Fruit fly (Drosophila melanogaster) whole organism, embryonic: Measurements from ENCODE around the gene CG14420.

Experiments used
- Asciz ChIP-seq: fragments of 200-800 bp; sonication (Bioruptor generic); optimal IDR thresholded peaks from 2 replicates; lab custom pipeline; 2017; ENCODE audit warnings: missing biosample characterization, mild to moderate bottlenecking, missing genetic modification characterization, missing genetic modification reagents
- B-H1 ChIP-seq: fragments of 200-800 bp; sonication (Bioruptor generic); IDR thresholded peaks from 3 replicates; pipeline ENCODE4 v1.3.6; 2022; ENCODE audit warnings: missing biosample characterization, missing genetic modification characterization
- BEAF-32 ChIP-seq: fragments of 200-800 bp; sonication (Bioruptor generic); optimal IDR thresholded peaks from 3 replicates; lab custom pipeline; 2017; ENCODE audit warnings: missing biosample characterization, missing genetic modification characterization, mild to moderate bottlenecking, moderate library complexity, missing genetic modification reagents
- Bdp1 ChIP-seq: fragments of 200-800 bp; sonication (Bioruptor generic); optimal IDR thresholded peaks from 3 replicates; lab custom pipeline; 2016; ENCODE audit warnings: missing biosample characterization, missing genetic modification characterization
- CG10267 ChIP-seq: fragments of 200-800 bp; sonication (Bioruptor generic); optimal IDR thresholded peaks from 2 replicates; lab custom pipeline; 2018; ENCODE audit warnings: missing biosample characterization, mild to moderate bottlenecking, missing genetic modification characterization, moderate library complexity
- CG10274 ChIP-seq: fragments of 200-800 bp; sonication (Bioruptor generic); optimal IDR thresholded peaks from 3 replicates; lab custom pipeline; 2017; ENCODE audit warnings: missing biosample characterization, mild to moderate bottlenecking, missing genetic modification characterization
- CG10321 ChIP-seq: fragments of 200-800 bp; sonication (Bioruptor generic); IDR thresholded peaks from 2 replicates; pipeline ENCODE4 v1.3.6; 2022; ENCODE audit warnings: missing biosample characterization, missing genetic modification characterization
- CG10654 ChIP-seq: fragments of 200-800 bp; sonication (Bioruptor generic); optimal IDR thresholded peaks from 2 replicates; lab custom pipeline; 2016; ENCODE audit warnings: missing biosample characterization, missing genetic modification characterization
- CG10959 ChIP-seq: fragments of 200-800 bp; sonication (Bioruptor generic); IDR thresholded peaks from 2 replicates; pipeline ENCODE4 v1.3.6; 2022; ENCODE audit warnings: missing biosample characterization, missing genetic modification characterization
- CG11093 ChIP-seq: fragments of 200-800 bp; sonication (Bioruptor generic); IDR thresholded peaks from 3 replicates; pipeline ENCODE4 v1.3.6; 2022; ENCODE audit warnings: missing biosample characterization, missing genetic modification characterization
- CG11398 ChIP-seq: fragments of 200-800 bp; sonication (Bioruptor generic); optimal IDR thresholded peaks from 2 replicates; lab custom pipeline; 2016; ENCODE audit warnings: missing biosample characterization, missing genetic modification characterization
- CG12299 ChIP-seq: fragments of 200-800 bp; sonication (Bioruptor generic); optimal IDR thresholded peaks from 2 replicates; lab custom pipeline; 2018; ENCODE audit warnings: missing biosample characterization, mild to moderate bottlenecking, missing genetic modification characterization
- CG12391 ChIP-seq: fragments of 200-800 bp; sonication (Bioruptor generic); optimal IDR thresholded peaks from 3 replicates; lab custom pipeline; 2018; ENCODE audit warnings: missing biosample characterization, mild to moderate bottlenecking, missing genetic modification characterization, moderate library complexity
- CG13296 ChIP-seq: fragments of 200-800 bp; sonication (Bioruptor generic); optimal IDR thresholded peaks from 3 replicates; lab custom pipeline; 2018; ENCODE audit warnings: missing biosample characterization, mild to moderate bottlenecking, missing genetic modification characterization
- CG16863 ChIP-seq: fragments of 200-800 bp; sonication (Bioruptor generic); optimal IDR thresholded peaks from 3 replicates; lab custom pipeline; 2016; ENCODE audit warnings: missing biosample characterization, missing genetic modification characterization
- CG17361 ChIP-seq: fragments of 200-800 bp; sonication (Bioruptor generic); IDR thresholded peaks from 3 replicates; pipeline ENCODE4 v1.3.6; 2022; ENCODE audit warnings: missing biosample characterization, missing genetic modification characterization
- CG18262 ChIP-seq: fragments of 200-800 bp; optimal IDR thresholded peaks from 3 replicates; lab custom pipeline; 2019; ENCODE audit warnings: missing biosample characterization, mild to moderate bottlenecking, missing genetic modification characterization, moderate library complexity
- CG33213 ChIP-seq: fragments of 200-800 bp; sonication (Bioruptor generic); optimal IDR thresholded peaks from 3 replicates; lab custom pipeline; 2016; ENCODE audit warnings: missing biosample characterization, missing genetic modification characterization
- CG3995 ChIP-seq: fragments of 200-800 bp; sonication (Bioruptor generic); optimal IDR thresholded peaks from 3 replicates; lab custom pipeline; 2016; ENCODE audit warnings: missing biosample characterization, missing genetic modification characterization
- CG4282 ChIP-seq: fragments of 200-800 bp; sonication (Bioruptor generic); optimal IDR thresholded peaks from 2 replicates; lab custom pipeline; 2016; ENCODE audit warnings: missing biosample characterization, missing genetic modification characterization
- CG4360 ChIP-seq: fragments of 200-800 bp; sonication (Bioruptor generic); IDR thresholded peaks from 2 replicates; pipeline ENCODE4 v1.3.6; 2022; ENCODE audit warnings: missing biosample characterization, missing genetic modification characterization
- CG4730 ChIP-seq: fragments of 200-800 bp; sonication (Bioruptor generic); IDR thresholded peaks from 2 replicates; pipeline ENCODE4 v1.3.6; 2022; ENCODE audit warnings: missing biosample characterization, missing genetic modification characterization
- CG6175 ChIP-seq: fragments of 200-800 bp; sonication (Bioruptor generic); IDR thresholded peaks from 3 replicates; pipeline ENCODE4 v1.3.6; 2022; ENCODE audit warnings: missing biosample characterization, missing genetic modification characterization
- CG6654 ChIP-seq: fragments of 200-800 bp; sonication (Bioruptor generic); optimal IDR thresholded peaks from 2 replicates; lab custom pipeline; 2017; ENCODE audit warnings: missing biosample characterization, mild to moderate bottlenecking, missing genetic modification characterization
- CG6791 ChIP-seq: fragments of 200-800 bp; sonication (Bioruptor generic); IDR thresholded peaks from 3 replicates; pipeline ENCODE4 v1.3.6; 2022; ENCODE audit warnings: missing biosample characterization, missing genetic modification characterization; ENCODE audit not compliant: partially characterized antibody
- CG7963 ChIP-seq: fragments of 200-800 bp; sonication (Bioruptor generic); IDR thresholded peaks from 3 replicates; pipeline ENCODE4 v1.3.6; 2022; ENCODE audit warnings: missing biosample characterization, missing genetic modification characterization; ENCODE audit not compliant: partially characterized antibody
- CTCF ChIP-seq: fragments of 200-800 bp; sonication (Bioruptor generic); optimal IDR thresholded peaks from 2 replicates; lab custom pipeline; 2017; ENCODE audit warnings: missing biosample characterization, mild to moderate bottlenecking, missing genetic modification characterization, moderate library complexity
- Chrac-16 ChIP-seq: fragments of 200-800 bp; sonication (Bioruptor generic); optimal IDR thresholded peaks from 3 replicates; lab custom pipeline; 2016; ENCODE audit warnings: missing biosample characterization, missing genetic modification characterization
- Dad ChIP-seq: fragments of 200-800 bp; sonication (Bioruptor generic); optimal IDR thresholded peaks from 3 replicates; lab custom pipeline; 2016; ENCODE audit warnings: missing biosample characterization, missing genetic modification characterization
- Dip2 ChIP-seq: fragments of 200-800 bp; sonication (Bioruptor generic); IDR thresholded peaks from 2 replicates; pipeline ENCODE4 v1.3.6; 2022; ENCODE audit warnings: missing biosample characterization, missing genetic modification characterization
- Drgx ChIP-seq: fragments of 200-800 bp; sonication (Bioruptor generic); IDR thresholded peaks from 2 replicates; pipeline ENCODE4 v1.3.6; 2022; ENCODE audit warnings: missing biosample characterization, missing genetic modification characterization
- Ets65A ChIP-seq: fragments of 200-800 bp; sonication (Bioruptor generic); peaks from one replicate; lab custom pipeline; 2016; ENCODE audit warnings: missing biosample characterization, missing genetic modification characterization
- Hmr ChIP-seq: fragments of 200-800 bp; sonication (Bioruptor generic); optimal IDR thresholded peaks from 3 replicates; lab custom pipeline; 2017; ENCODE audit warnings: mild to moderate bottlenecking, missing biosample characterization, missing genetic modification reagents, missing genetic modification characterization
- Lim3 ChIP-seq: fragments of 200-800 bp; sonication (Bioruptor generic); IDR thresholded peaks from 2 replicates; pipeline ENCODE4 v1.3.6; 2022; ENCODE audit warnings: missing biosample characterization, missing genetic modification characterization
- Oli ChIP-seq: fragments of 200-800 bp; sonication (Bioruptor generic); optimal IDR thresholded peaks from 2 replicates; lab custom pipeline; 2018; ENCODE audit warnings: missing biosample characterization, mild to moderate bottlenecking, missing genetic modification characterization, moderate library complexity
- Optix ChIP-seq: fragments of 200-800 bp; sonication (Bioruptor generic); IDR thresholded peaks from 3 replicates; pipeline ENCODE4 v1.3.6; 2022; ENCODE audit warnings: missing biosample characterization, missing genetic modification characterization
- Ptx1 ChIP-seq: fragments of 200-800 bp; sonication (Bioruptor generic); IDR thresholded peaks from 2 replicates; pipeline ENCODE4 v1.3.6; 2022; ENCODE audit warnings: missing biosample characterization, missing genetic modification characterization
- Ravus ChIP-seq: fragments of 200-800 bp; sonication (Bioruptor generic); IDR thresholded peaks from 2 replicates; pipeline ENCODE4 v1.3.6; 2022; ENCODE audit warnings: missing biosample characterization, missing genetic modification characterization
- Sry-δ ChIP-seq: fragments of 200-800 bp; sonication (Bioruptor generic); optimal IDR thresholded peaks from 2 replicates; lab custom pipeline; 2016; ENCODE audit warnings: missing biosample characterization, missing genetic modification characterization
- cas ChIP-seq: fragments of 200-800 bp; sonication (Bioruptor generic); IDR thresholded peaks from 2 replicates; pipeline ENCODE4 v1.3.6; 2022; ENCODE audit warnings: missing biosample characterization, missing genetic modification characterization
- crc ChIP-seq: fragments of 200-800 bp; sonication (Bioruptor generic); optimal IDR thresholded peaks from 2 replicates; lab custom pipeline; 2016; ENCODE audit warnings: missing biosample characterization, missing genetic modification characterization
- dmrt11E ChIP-seq: fragments of 200-800 bp; sonication (Bioruptor generic); optimal IDR thresholded peaks from 3 replicates; lab custom pipeline; 2018; ENCODE audit warnings: missing biosample characterization, mild to moderate bottlenecking, missing genetic modification characterization, moderate library complexity
- fd102C ChIP-seq: fragments of 200-800 bp; sonication (Bioruptor generic); optimal IDR thresholded peaks from 2 replicates; lab custom pipeline; 2018; ENCODE audit warnings: missing biosample characterization, mild to moderate bottlenecking, missing genetic modification characterization, moderate library complexity
- grn ChIP-seq: fragments of 200-800 bp; sonication (Bioruptor generic); optimal IDR thresholded peaks from 3 replicates; lab custom pipeline; 2017; ENCODE audit warnings: missing biosample characterization, missing genetic modification characterization
- ind ChIP-seq: fragments of 200-800 bp; sonication (Bioruptor generic); optimal IDR thresholded peaks from 3 replicates; lab custom pipeline; 2016; ENCODE audit warnings: missing biosample characterization, missing genetic modification characterization
- inv ChIP-seq: fragments of 200-800 bp; sonication (Bioruptor generic); IDR thresholded peaks from 2 replicates; pipeline ENCODE4 v1.3.6; 2022; ENCODE audit warnings: missing biosample characterization, missing genetic modification characterization; ENCODE audit not compliant: partially characterized antibody
- ken ChIP-seq: fragments of 200-800 bp; sonication (Bioruptor generic); IDR thresholded peaks from 3 replicates; pipeline ENCODE4 v1.3.6; 2022; ENCODE audit warnings: missing biosample characterization, missing genetic modification characterization
- nau ChIP-seq: fragments of 200-800 bp; sonication (Bioruptor generic); optimal IDR thresholded peaks from 3 replicates; lab custom pipeline; 2017; ENCODE audit warnings: missing biosample characterization, mild to moderate bottlenecking, missing genetic modification characterization, missing genetic modification reagents
- nerfin-1 ChIP-seq: fragments of 200-800 bp; sonication (Bioruptor generic); optimal IDR thresholded peaks from 3 replicates; lab custom pipeline; 2019; ENCODE audit warnings: missing biosample characterization, mild to moderate bottlenecking, missing genetic modification characterization, moderate library complexity
- sna ChIP-seq: fragments of 200-800 bp; sonication (Bioruptor generic); IDR thresholded peaks from 2 replicates; pipeline ENCODE4 v1.3.6; 2022; ENCODE audit warnings: missing biosample characterization, missing genetic modification characterization; ENCODE audit not compliant: partially characterized antibody
- sug ChIP-seq: fragments of 200-800 bp; optimal IDR thresholded peaks from 2 replicates; lab custom pipeline; 2019; ENCODE audit warnings: missing biosample characterization, mild to moderate bottlenecking, missing genetic modification characterization, moderate library complexity
- tna ChIP-seq: fragments of 200-800 bp; sonication (Bioruptor generic); IDR thresholded peaks from 2 replicates; pipeline ENCODE4 v1.3.6; 2022; ENCODE audit warnings: missing biosample characterization, missing genetic modification characterization; ENCODE audit not compliant: partially characterized antibody
- wek ChIP-seq: fragments of 200-800 bp; sonication (Bioruptor generic); optimal IDR thresholded peaks from 3 replicates; lab custom pipeline; 2018; ENCODE audit warnings: missing biosample characterization, mild to moderate bottlenecking, missing genetic modification characterization, moderate library complexity

The CG14420 gene

dm6 chrX:2949114-2949513 lies 10.5 kb downstream of the CG14420 start (continued):
- TF ChIP-seq Oli (tag; lab: Kevin White, UChicago), result no peak
- no peak for TF ChIP-seq CG12391 (tag; lab: Kevin White, UChicago)
- no peak for TF ChIP-seq CG16863
- TF ChIP-seq CG12299 (tag; lab: Kevin White, UChicago), result no peak
- TF ChIP-seq cas (GFP tag; lab: Robert Waterston, UW), result no peak
- peak; percentile 7 for TF ChIP-seq CG10267 (tag; lab: Kevin White, UChicago)
- TF ChIP-seq Optix (GFP tag; lab: Robert Waterston, UW), result no peak
- TF ChIP-seq CG4360 (GFP tag; lab: Robert Waterston, UW), result no peak
- no peak for TF ChIP-seq CG10274 (GFP tag; lab: Kevin White, UChicago)
- TF ChIP-seq CG6791, result peak; percentile 72
- no peak for TF ChIP-seq ind (GFP tag; lab: Kevin White, UChicago)
- no peak for TF ChIP-seq CG6175 (GFP tag; lab: Robert Waterston, UW)
- no peak for TF ChIP-seq Ravus (GFP tag; lab: Robert Waterston, UW)
- TF ChIP-seq tna (GFP tag; lab: Robert Waterston, UW), result no peak
- TF ChIP-seq sug (tag; lab: Kevin White, UChicago), result peak; percentile 1
- TF ChIP-seq CG11093 (GFP tag; lab: Robert Waterston, UW), result no peak
- no peak for TF ChIP-seq Chrac-16 (GFP tag; lab: Kevin White, UChicago)
- TF ChIP-seq CG3995, result no peak
- no peak for TF ChIP-seq CG11398 (GFP tag; lab: Kevin White, UChicago)
- TF ChIP-seq Drgx (GFP tag; lab: Robert Waterston, UW), result no peak
- no peak for TF ChIP-seq Bdp1 (GFP tag; lab: Kevin White, UChicago)
- TF ChIP-seq BEAF-32, result peak; percentile 72
- no peak for TF ChIP-seq ken (GFP tag; lab: Robert Waterston, UW)
- TF ChIP-seq CG10959 (GFP tag; lab: Robert Waterston, UW), result no peak
- TF ChIP-seq CG10654 (GFP tag; lab: Kevin White, UChicago), result no peak
- TF ChIP-seq nau, result no peak
- no peak for TF ChIP-seq CG17361 (GFP tag; lab: Robert Waterston, UW)
- no peak for TF ChIP-seq CG18262 (tag; lab: Kevin White, UChicago)
- TF ChIP-seq CG7963 (GFP tag; lab: Robert Waterston, UW), result no peak
- no peak for TF ChIP-seq CG10321 (GFP tag; lab: Robert Waterston, UW)
- no peak for TF ChIP-seq CG6654 (GFP tag; lab: Kevin White, UChicago)
- TF ChIP-seq Dad (GFP tag; lab: Kevin White, UChicago), result no peak
- no peak for TF ChIP-seq CG13296 (GFP tag; lab: Kevin White, UChicago)
- TF ChIP-seq Dip2 (GFP tag; lab: Robert Waterston, UW), result peak; percentile 92
- TF ChIP-seq inv (GFP tag; lab: Robert Waterston, UW), result peak; percentile 44; the same call in 1 of the 2 replicates
- TF ChIP-seq sna (GFP tag; lab: Robert Waterston, UW), result peak; percentile 43
- TF ChIP-seq fd102C (GFP tag; lab: Kevin White, UChicago), result no peak
- no peak for TF ChIP-seq crc
- peak; percentile 29 for TF ChIP-seq Sry-δ (GFP tag; lab: Kevin White, UChicago)
- no peak for TF ChIP-seq CG4730
- TF ChIP-seq CG33213 (GFP tag; lab: Kevin White, UChicago), result no peak
- no peak for TF ChIP-seq wek (GFP tag; lab: Kevin White, UChicago)
- TF ChIP-seq Asciz (GFP tag; lab: Kevin White, UChicago), result no peak
- TF ChIP-seq grn (GFP tag; lab: Kevin White, UChicago), result peak; percentile 61
- no peak for TF ChIP-seq Lim3
- TF ChIP-seq dmrt11E (tag; lab: Kevin White, UChicago), result no peak
- peak; percentile 94 for TF ChIP-seq CTCF
- TF ChIP-seq Ptx1 (GFP tag; lab: Robert Waterston, UW), result no peak
- TF ChIP-seq nerfin-1 (tag; lab: Kevin White, UChicago), result no peak
- TF ChIP-seq Ets65A (GFP tag; lab: Kevin White, UChicago), result no peak
- TF ChIP-seq CG4282 (GFP tag; lab: Kevin White, UChicago), result no peak
- TF ChIP-seq Hmr (GFP tag; lab: Kevin White, UChicago), result no peak
- no peak for TF ChIP-seq B-H1 (GFP tag; lab: Robert Waterston, UW)
